Worm (Caenorhabditis elegans): ENCODE measurements around the gene ZC116.5.

ZC116.5 gene

ce11 chrV:12586793-12587192 lies 22.0 kb downstream of the ZC116.5 start:
- TF ChIP-seq W03F9.2 (tag; optimal IDR thresholded peaks at IDR 0.05) (no peak), dao-5 (tag; optimal IDR thresholded peaks at IDR 0.05) (no peak), him-1 (tag; optimal IDR thresholded peaks at IDR 0.05) (no peak)

- TF ChIP-seq dao-5 (tag; optimal IDR thresholded peaks at IDR 0.05), result no peak
- TF ChIP-seq him-1 (tag; optimal IDR thresholded peaks at IDR 0.05), result no peak
- TF ChIP-seq W03F9.2 (tag; optimal IDR thresholded peaks at IDR 0.05), result no peak
Measured at ce11 chrV:12584771-12585170, 24.0 kb downstream of the ZC116.5 start.

DNA sequence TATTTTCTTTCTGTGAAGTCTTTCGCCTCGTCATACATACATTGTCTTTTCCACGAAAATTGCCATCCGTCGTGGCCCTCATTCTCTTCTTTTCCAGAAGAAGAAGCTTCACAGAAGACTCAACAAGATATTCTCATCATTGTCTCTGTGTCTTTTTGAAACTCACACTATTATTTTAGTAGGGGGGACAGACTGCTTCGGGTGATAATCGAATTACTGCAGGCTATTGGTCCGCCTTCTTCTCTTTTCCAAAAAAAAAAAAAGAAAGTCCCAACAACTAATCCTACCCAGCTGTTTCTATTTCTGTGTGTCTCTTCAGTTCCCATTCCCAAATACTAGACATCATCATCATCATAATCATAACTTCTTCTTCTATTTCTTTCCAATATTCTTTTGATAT lies 25.3 kb downstream of the ZC116.5 start:
- no peak for TF ChIP-seq W03F9.2 (tag; optimal IDR thresholded peaks at IDR 0.05)
- TF ChIP-seq dao-5 (tag; optimal IDR thresholded peaks at IDR 0.05), result no peak
- no peak for TF ChIP-seq him-1 (tag; optimal IDR thresholded peaks at IDR 0.05)

- no peak for TF ChIP-seq dao-5 (tag; optimal IDR thresholded peaks at IDR 0.05)
- no peak for TF ChIP-seq him-1 (tag; optimal IDR thresholded peaks at IDR 0.05)
- TF ChIP-seq W03F9.2 (tag; optimal IDR thresholded peaks at IDR 0.05), result no peak
Measured at ce11 chrV:12579299-12579698, 29.5 kb downstream of the ZC116.5 start, which contains the start of gene E02A10.3. E02A10.3 (plus strand) TSS chrV:12579599.

ce11 chrV:12576495-12576947 lies 32.2 kb downstream of the ZC116.5 start, which contains the start of gene grl-23:
grl-23 (minus strand) TSS chrV:12576897.
- TF ChIP-seq him-1 (tag; optimal IDR thresholded peaks at IDR 0.05), result no peak

ce11 chrV:12575846-12576245 lies 32.9 kb downstream of the ZC116.5 start:
- TF ChIP-seq W03F9.2 (tag; optimal IDR thresholded peaks at IDR 0.05) (no peak), dao-5 (tag; optimal IDR thresholded peaks at IDR 0.05) (no peak), him-1 (tag; optimal IDR thresholded peaks at IDR 0.05) (no peak)

ce11 chrV:12570271-12570670 lies 38.5 kb downstream of the ZC116.5 start:
- TF ChIP-seq dao-5 (tag; optimal IDR thresholded peaks at IDR 0.05) (no peak), W03F9.2 (tag; optimal IDR thresholded peaks at IDR 0.05) (no peak), him-1 (tag; optimal IDR thresholded peaks at IDR 0.05) (no peak)

DNA sequence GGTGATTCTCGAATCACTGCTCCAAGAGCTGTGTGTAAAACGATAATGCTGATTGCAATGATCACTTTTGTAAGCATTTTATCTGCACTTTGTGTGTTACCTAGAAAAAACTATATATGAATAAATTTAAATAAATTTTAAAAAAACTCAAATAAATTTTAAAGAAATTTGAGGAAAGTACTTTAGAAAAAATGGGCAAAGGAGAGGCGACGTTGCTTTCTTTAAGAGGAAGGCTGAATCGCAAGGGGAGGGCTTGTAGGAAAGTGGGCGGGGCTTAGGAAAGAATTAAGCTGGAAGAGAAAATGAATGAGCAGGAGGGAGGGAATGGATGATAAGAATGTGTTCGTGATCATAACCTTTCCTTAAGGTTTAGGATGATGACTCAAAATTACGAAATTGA lies 40.9 kb downstream of the ZC116.5 start, which contains the start of gene E02A10.4:
Gene E02A10.4 (minus strand): TSS at position 101 of the 400 bp plus-strand sequence.
- TF ChIP-seq dao-5 (tag; optimal IDR thresholded peaks at IDR 0.05), result no peak

DNA sequence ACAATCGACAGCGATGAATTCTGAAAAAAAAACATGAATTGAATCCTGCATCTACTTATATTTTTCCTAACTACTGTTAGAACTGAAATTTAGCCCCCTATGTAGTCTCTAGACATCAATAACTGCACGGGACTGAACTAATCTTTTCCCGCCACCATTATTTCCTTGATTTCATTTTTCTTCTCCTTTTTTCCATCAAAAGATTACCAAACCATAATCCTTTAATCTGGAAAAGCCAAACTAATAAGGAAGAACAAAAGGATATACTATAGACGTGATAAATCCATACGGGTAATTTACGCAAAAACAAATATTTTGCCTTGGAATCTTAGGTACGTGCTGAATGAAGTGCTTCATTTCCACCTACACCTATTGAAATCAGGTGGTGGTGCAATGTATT lies 41.4 kb downstream of the ZC116.5 start:
- TF ChIP-seq him-1 (tag; optimal IDR thresholded peaks at IDR 0.05) (no peak), W03F9.2 (tag; optimal IDR thresholded peaks at IDR 0.05) (no peak), dao-5 (tag; optimal IDR thresholded peaks at IDR 0.05) (no peak)

ce11 chrV:12564902-12565301 lies 43.9 kb downstream of the ZC116.5 start:
- TF ChIP-seq him-1 (tag; optimal IDR thresholded peaks at IDR 0.05), result no peak
- TF ChIP-seq W03F9.2 (tag; optimal IDR thresholded peaks at IDR 0.05), result no peak

DNA sequence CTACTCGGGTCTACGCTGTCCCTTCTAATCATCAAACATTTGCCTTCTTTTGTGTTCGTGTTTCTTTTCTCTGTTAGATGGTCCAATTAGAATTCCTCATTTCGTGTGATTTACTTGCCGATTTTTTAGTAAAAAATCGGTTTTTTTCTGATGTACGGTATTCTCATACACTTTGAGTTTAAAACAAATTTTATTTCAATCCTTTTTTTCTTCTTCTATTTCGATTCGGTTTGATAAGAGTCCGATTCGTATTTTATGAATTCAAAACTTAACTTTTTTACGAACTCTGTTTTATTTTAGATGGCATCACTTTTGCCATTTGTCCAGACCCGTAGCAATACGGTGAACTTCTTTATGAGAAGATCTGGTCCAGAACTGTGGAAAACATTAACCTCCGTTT lies 45.6 kb downstream of the ZC116.5 start, which contains the start of gene mrps-5:
Gene mrps-5 (plus strand): TSS at position 301 of the 400 bp plus-strand sequence.
- TF ChIP-seq him-1 (tag; optimal IDR thresholded peaks at IDR 0.05), result no peak
- no peak for TF ChIP-seq W03F9.2 (tag; optimal IDR thresholded peaks at IDR 0.05)
- no peak for TF ChIP-seq dao-5 (tag; optimal IDR thresholded peaks at IDR 0.05)

- no peak for TF ChIP-seq W03F9.2 (tag; optimal IDR thresholded peaks at IDR 0.05)
- TF ChIP-seq dao-5 (tag; optimal IDR thresholded peaks at IDR 0.05), result no peak
- no peak for TF ChIP-seq him-1 (tag; optimal IDR thresholded peaks at IDR 0.05)
Measured at ce11 chrV:12560328-12560782, 48.4 kb downstream of the ZC116.5 start, which contains the start of gene sel-1. sel-1 (plus strand) TSS chrV:12560732.
